Worm (Caenorhabditis elegans): Measurements from ENCODE around the gene rmif-2.

The rmif-2 gene

DNA sequence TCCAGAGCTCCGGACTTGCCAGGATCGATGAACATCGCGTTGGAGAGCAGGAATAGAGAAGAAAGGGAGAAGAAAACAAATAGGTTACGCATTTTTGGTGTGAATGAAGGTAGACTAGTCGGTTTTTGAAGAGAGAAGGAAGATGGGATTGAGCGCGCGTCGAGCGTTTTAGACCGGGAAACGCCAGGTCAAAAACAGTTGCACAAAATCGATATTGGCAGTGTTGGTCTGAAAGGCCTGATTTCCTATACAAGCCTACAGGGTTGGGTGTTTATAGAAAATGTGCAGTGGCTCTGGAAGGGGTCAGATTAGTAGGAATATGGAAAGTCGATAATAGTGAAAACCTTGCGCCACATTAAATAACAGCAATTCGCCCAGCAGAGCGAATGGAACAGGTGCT is 22.5 kb downstream of the rmif-2 start, which contains the start of gene dsl-2:
TSS of gene dsl-2 (minus strand) at position 101 of the 400 bp plus-strand sequence.
- TF ChIP-seq pros-1 (tag; optimal IDR thresholded peaks at IDR 0.05): no peak

- TF ChIP-seq ref-2 (tag; optimal IDR thresholded peaks at IDR 0.05): no peak
- no peak for TF ChIP-seq C38D4.7 (GFP tag; optimal IDR thresholded peaks at IDR 0.05)
Observed at ce11 chrIV:1207980-1208379, 25.6 kb downstream of the rmif-2 start, which contains the start of gene dsl-1. Gene dsl-1 (minus strand): TSS chrIV:1208080.

DNA sequence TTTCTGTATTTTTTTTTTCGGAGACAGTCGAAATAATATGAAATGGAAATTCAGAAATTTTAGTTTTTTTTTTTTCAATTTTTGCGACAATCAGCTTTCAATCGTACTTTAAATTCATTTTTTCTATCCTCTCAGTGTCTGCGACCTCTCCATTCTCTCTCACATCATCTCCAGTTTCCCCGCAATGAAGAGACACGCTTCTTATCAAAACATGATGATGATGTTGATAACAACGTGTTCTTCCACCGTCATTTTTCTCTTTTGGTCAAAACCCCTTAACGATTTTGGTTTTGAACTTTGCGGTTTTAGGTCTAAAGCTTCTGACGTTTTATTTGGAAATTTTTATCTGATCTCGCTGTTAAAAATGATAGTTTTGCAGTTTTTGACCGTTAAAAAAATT is 26.9 kb downstream of the rmif-2 start:
- TF ChIP-seq elt-4 (tag; optimal IDR thresholded peaks at IDR 0.05) (no peak), hlh-15 (tag; optimal IDR thresholded peaks at IDR 0.05) (no peak), hlh-13 (GFP tag; optimal IDR thresholded peaks at IDR 0.05) (no peak), tbx-2 (tag; optimal IDR thresholded peaks at IDR 0.05) (no peak), K02D7.2 (tag; optimal IDR thresholded peaks at IDR 0.05) (no peak), gmeb-2 (tag; optimal IDR thresholded peaks at IDR 0.05) (no peak), ama-1 (optimal IDR thresholded peaks at IDR 0.05) (no peak), ttx-3 (tag; optimal IDR thresholded peaks at IDR 0.05) (no peak), hlh-30 (tag; optimal IDR thresholded peaks at IDR 0.05; ENCODE audit: insufficient read depth) (no peak), ceh-14 (tag; optimal IDR thresholded peaks at IDR 0.05) (no peak)

DNA sequence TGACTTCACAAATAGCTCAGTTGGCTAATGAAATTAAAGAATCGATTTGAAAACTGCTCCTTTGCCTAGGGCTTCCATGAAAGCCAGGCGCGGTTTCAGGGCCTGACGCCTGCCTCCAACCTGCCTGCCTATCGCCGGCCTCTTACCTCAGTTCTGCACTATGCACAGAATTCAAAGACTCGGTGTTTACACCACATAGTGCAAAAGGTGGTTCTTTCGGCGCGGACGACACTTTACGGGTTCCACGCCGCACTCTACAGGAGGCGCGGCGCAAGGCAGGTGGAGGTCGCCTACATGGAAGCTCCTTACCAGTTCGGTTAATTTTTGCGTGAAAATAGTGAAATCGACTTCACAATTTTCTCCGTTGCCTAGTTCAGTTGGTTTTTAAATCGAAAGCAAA is 27.4 kb downstream of the rmif-2 start:
- TF ChIP-seq pros-1 (tag; optimal IDR thresholded peaks at IDR 0.05) (no peak), pat-9 (tag; optimal IDR thresholded peaks at IDR 0.05) (no peak), pha-2 (tag; optimal IDR thresholded peaks at IDR 0.05) (no peak), tbx-2 (tag; optimal IDR thresholded peaks at IDR 0.05) (no peak), pag-3 (tag; optimal IDR thresholded peaks at IDR 0.05; ENCODE audit: borderline replicate concordance) (no peak), dve-1 (tag; optimal IDR thresholded peaks at IDR 0.05) (no peak), C08G9.2 (tag; optimal IDR thresholded peaks at IDR 0.05) (no peak), hlh-15 (tag; optimal IDR thresholded peaks at IDR 0.05) (no peak), fkh-10 (GFP tag; optimal IDR thresholded peaks at IDR 0.05) (no peak), K09A11.1 (tag; optimal IDR thresholded peaks at IDR 0.05; ENCODE audit: insufficient read depth) (no peak), ama-1 (optimal IDR thresholded peaks at IDR 0.05) (no peak), hlh-30 (tag; optimal IDR thresholded peaks at IDR 0.05; ENCODE audit: insufficient read depth) (no peak), dmd-4 (tag; optimal IDR thresholded peaks at IDR 0.05; ENCODE audit: borderline replicate concordance) (no peak)

- TF ChIP-seq ceh-19 (GFP tag; optimal IDR thresholded peaks at IDR 0.05): no peak
- TF ChIP-seq lim-6 (tag; optimal IDR thresholded peaks at IDR 0.05): no peak
- TF ChIP-seq hlh-6 (tag; optimal IDR thresholded peaks at IDR 0.05): no peak
- no peak for TF ChIP-seq pha-2 (tag; optimal IDR thresholded peaks at IDR 0.05)
- no peak for TF ChIP-seq tbx-7 (tag; optimal IDR thresholded peaks at IDR 0.05)
- no peak for TF ChIP-seq gmeb-2 (tag; optimal IDR thresholded peaks at IDR 0.05)
- TF ChIP-seq ceh-24 (tag; optimal IDR thresholded peaks at IDR 0.05): no peak
- no peak for TF ChIP-seq sdc-2 (tag; optimal IDR thresholded peaks at IDR 0.05)
- no peak for TF ChIP-seq pag-3 (tag; optimal IDR thresholded peaks at IDR 0.05; ENCODE audit: borderline replicate concordance)
- TF ChIP-seq pqm-1 (tag; optimal IDR thresholded peaks at IDR 0.05): no peak
- TF ChIP-seq unc-3 (GFP tag; conservative IDR thresholded peaks at IDR 0.05): no peak
- no peak for TF ChIP-seq unc-3 (tag; optimal IDR thresholded peaks at IDR 0.05)
- no peak for TF ChIP-seq lin-11 (tag; optimal IDR thresholded peaks at IDR 0.05)
- no peak for TF ChIP-seq C08G9.2 (tag; optimal IDR thresholded peaks at IDR 0.05)
- no peak for TF ChIP-seq nfya-1 (tag; optimal IDR thresholded peaks at IDR 0.05)
- TF ChIP-seq sox-4 (tag; optimal IDR thresholded peaks at IDR 0.05): no peak
- TF ChIP-seq mec-3 (tag; optimal IDR thresholded peaks at IDR 0.05; ENCODE audit: borderline replicate concordance): no peak
Observed at ce11 chrIV:1211902-1212301, 29.5 kb downstream of the rmif-2 start.
